Fruit fly (Drosophila melanogaster): Measurements from ENCODE around the gene CG13461.

Gene CG13461

DNA sequence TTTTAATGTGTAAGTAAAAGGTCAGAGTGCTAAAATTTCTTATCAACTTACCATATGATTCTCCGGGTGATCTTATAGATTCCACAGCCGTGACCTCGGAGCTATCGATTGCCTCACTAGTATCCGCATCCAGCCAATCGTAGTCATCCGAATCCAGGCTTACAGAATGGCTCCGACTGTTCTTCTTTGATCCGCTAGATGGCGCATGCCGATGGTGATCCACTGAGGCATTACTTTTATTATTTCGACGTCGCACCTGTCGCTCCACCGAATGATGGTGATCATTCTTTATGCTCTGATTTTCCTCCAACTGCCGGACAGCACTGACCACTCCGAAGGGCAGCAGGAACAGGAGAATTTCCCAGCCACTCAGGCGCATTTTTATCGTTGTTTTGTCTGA, 41.1 kb downstream of the CG13461 start:
- no peak for TF ChIP-seq D1 (tag; optimal IDR thresholded peaks at IDR 0.05)
- no peak for TF ChIP-seq CG8159 (tag; optimal IDR thresholded peaks at IDR 0.05)
- TF ChIP-seq fd96Ca (GFP tag; IDR thresholded peaks at IDR 0.05) = no peak
- no peak for TF ChIP-seq CG9948 (tag; optimal IDR thresholded peaks at IDR 0.05)
- TF ChIP-seq CG34367 (tag; optimal IDR thresholded peaks at IDR 0.05) = no peak
- no peak for TF ChIP-seq CG15710 (tag; optimal IDR thresholded peaks at IDR 0.05)
- no peak for TF ChIP-seq gl (tag; optimal IDR thresholded peaks at IDR 0.05)
- TF ChIP-seq rn (GFP tag; IDR thresholded peaks at IDR 0.05) = no peak
- TF ChIP-seq Snoo (tag; optimal IDR thresholded peaks at IDR 0.05) = no peak
- no peak for TF ChIP-seq CG10348 (GFP tag; IDR thresholded peaks at IDR 0.05)
- TF ChIP-seq EcR (GFP tag; optimal IDR thresholded peaks at IDR 0.05) = no peak
- TF ChIP-seq CG13204 (GFP tag; optimal IDR thresholded peaks at IDR 0.05) = no peak

DNA sequence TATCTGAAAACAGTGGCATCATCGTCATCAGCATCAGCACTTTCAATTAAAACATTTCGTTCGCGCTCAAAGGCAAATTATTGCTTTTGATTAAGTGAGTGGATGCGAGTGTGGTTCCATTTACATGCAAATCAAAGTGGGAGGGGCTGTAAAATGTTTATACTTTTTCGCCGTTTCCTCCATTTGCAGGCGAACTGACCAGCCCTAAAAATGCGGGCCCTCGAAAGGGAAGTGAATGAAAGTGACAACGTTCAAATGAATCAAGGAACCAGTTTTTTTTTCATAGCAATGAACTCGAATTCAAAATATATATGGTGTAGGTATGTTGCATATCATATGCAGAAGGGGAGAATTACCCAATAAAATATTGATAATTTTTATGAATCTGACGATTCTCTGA, 41.7 kb downstream of the CG13461 start:
- TF ChIP-seq CG4496 (GFP tag; IDR thresholded peaks at IDR 0.05) (no peak), EcR (GFP tag; optimal IDR thresholded peaks at IDR 0.05) (no peak), CG13204 (GFP tag; optimal IDR thresholded peaks at IDR 0.05) (no peak), CG32121 (GFP tag; IDR thresholded peaks at IDR 0.05) (no peak), CG15710 (tag; optimal IDR thresholded peaks at IDR 0.05) (no peak), CG12605 (GFP tag; IDR thresholded peaks at IDR 0.05) (no peak), CG8301 (tag; optimal IDR thresholded peaks at IDR 0.05) (no peak), CG34367 (tag; optimal IDR thresholded peaks at IDR 0.05) (no peak), CG17806 (tag; optimal IDR thresholded peaks at IDR 0.05) (no peak)

DNA sequence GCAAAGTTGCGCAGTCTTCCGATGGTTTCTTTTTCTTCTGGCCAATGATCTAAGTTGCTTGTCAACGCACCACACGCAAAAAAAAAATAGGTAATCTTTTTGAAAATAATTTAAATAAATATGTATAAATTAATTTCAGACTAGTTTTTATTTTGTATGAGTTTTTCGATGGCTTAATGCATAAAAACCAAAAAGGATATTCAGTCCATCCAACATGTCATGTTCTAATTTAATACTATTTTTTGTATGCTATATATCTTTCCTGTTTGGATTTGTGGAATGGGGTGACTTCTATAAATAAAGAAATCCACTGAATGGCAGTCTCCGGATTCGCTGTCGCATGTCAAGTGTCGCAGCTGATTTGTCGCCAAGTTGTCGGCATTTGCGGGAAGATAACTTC, 42.6 kb downstream of the CG13461 start:
- TF ChIP-seq CG8159 (tag; optimal IDR thresholded peaks at IDR 0.05) = no peak
- TF ChIP-seq CG8301 (tag; optimal IDR thresholded peaks at IDR 0.05) = peak; percentile 51
- peak; percentile 38 for TF ChIP-seq Ets98B (GFP tag; IDR thresholded peaks at IDR 0.05)
- no peak for TF ChIP-seq fd96Ca (GFP tag; IDR thresholded peaks at IDR 0.05)
- TF ChIP-seq CG4496 (GFP tag; IDR thresholded peaks at IDR 0.05) = peak; percentile 29; the same call in 2 of the 3 replicates
- TF ChIP-seq CG14655 (GFP tag; optimal IDR thresholded peaks at IDR 0.05) = peak; percentile 68
- TF ChIP-seq EcR (GFP tag; optimal IDR thresholded peaks at IDR 0.05) = no peak

DNA sequence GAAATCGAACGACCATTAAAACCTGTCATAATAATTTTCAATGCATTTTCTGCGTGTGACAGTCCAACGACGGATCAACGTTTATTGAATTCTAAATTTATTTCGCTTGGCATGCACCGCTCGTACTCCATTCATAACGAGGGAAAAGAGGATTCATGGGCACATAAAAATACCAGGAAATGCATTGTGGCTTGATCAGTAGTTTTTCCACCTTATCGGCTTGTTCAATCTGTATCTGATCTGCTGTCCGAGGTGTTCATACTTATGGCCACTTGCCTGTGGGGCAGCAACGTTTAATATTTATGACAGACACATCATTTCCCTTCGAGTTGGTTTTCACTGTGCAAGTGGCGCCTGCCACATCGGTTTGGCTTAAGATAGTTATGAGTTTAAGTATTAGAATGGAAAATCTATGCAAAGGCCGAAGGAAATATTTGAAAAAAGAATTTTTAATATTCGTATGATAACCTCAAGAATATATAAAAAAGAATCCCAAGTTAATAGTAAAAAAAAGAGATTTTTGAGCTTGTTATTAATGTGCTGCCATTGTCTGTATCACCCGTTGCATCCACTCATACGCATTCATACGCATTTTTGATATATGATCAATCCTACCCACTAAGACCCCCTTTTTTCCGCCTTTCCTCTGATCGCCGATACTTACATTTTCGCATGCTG, 44.9 kb downstream of the CG13461 start:
- no peak for TF ChIP-seq Ets98B (GFP tag; IDR thresholded peaks at IDR 0.05)
- no peak for TF ChIP-seq fd96Ca (GFP tag; IDR thresholded peaks at IDR 0.05)
- TF ChIP-seq Pif1B (GFP tag; optimal IDR thresholded peaks at IDR 0.05) = no peak
- peak; percentile 39 for TF ChIP-seq CG17806 (tag; optimal IDR thresholded peaks at IDR 0.05)
- peak; percentile 46 for TF ChIP-seq CG9948 (tag; optimal IDR thresholded peaks at IDR 0.05)
- peak; percentile 46 for TF ChIP-seq CG8159 (tag; optimal IDR thresholded peaks at IDR 0.05)
- peak; percentile 2 for TF ChIP-seq CG34367 (tag; optimal IDR thresholded peaks at IDR 0.05)
- no peak for TF ChIP-seq Snoo (tag; optimal IDR thresholded peaks at IDR 0.05)
- no peak for TF ChIP-seq EcR (GFP tag; optimal IDR thresholded peaks at IDR 0.05)
- TF ChIP-seq rn (GFP tag; IDR thresholded peaks at IDR 0.05) = no peak
- TF ChIP-seq CG13204 (GFP tag; optimal IDR thresholded peaks at IDR 0.05) = no peak
- TF ChIP-seq gl (tag; optimal IDR thresholded peaks at IDR 0.05) = no peak
- peak; percentile 37 for TF ChIP-seq Pif1A (GFP tag; optimal IDR thresholded peaks at IDR 0.05)
- peak; percentile 20 for TF ChIP-seq CG8301 (tag; optimal IDR thresholded peaks at IDR 0.05)
- TF ChIP-seq CG12605 (GFP tag; IDR thresholded peaks at IDR 0.05) = 0 out of 2 replicates have a peak, but pooled peaks have one; percentile 18
- no peak for TF ChIP-seq CG10348 (GFP tag; IDR thresholded peaks at IDR 0.05)
- TF ChIP-seq D1 (tag; optimal IDR thresholded peaks at IDR 0.05) = no peak
- peak; percentile 39 for TF ChIP-seq CG14655 (GFP tag; optimal IDR thresholded peaks at IDR 0.05)
- no peak for TF ChIP-seq CG4496 (GFP tag; IDR thresholded peaks at IDR 0.05)
- peak; percentile 32; the same call in 1 of the 2 replicates for TF ChIP-seq CG32121 (GFP tag; IDR thresholded peaks at IDR 0.05)
- peak; percentile 24 for TF ChIP-seq CG15710 (tag; optimal IDR thresholded peaks at IDR 0.05)

DNA sequence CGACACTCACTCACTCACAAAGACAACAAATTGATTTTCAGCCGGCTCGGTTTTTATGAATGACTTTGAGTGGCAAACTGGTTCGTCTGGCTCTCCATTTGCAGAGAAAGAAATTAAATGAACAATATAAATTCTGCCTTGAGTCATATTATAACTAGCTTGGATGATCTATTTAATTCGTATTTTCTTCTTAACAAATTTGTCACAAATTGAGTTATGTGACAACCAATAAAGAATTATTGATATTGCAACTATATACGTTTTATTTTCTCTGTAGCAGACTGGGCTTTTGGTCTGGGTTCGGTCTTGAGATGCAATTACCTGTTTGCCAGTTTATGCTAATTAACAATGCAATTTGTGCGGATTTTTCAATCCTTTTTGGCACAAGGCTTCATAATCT, 45.5 kb downstream of the CG13461 start:
- 0 out of 2 replicates have a peak, but pooled peaks have one; percentile 34 for TF ChIP-seq CG10348 (GFP tag; IDR thresholded peaks at IDR 0.05)
- TF ChIP-seq D1 (tag; optimal IDR thresholded peaks at IDR 0.05) = peak; percentile 63
- TF ChIP-seq CG34367 (tag; optimal IDR thresholded peaks at IDR 0.05) = peak; percentile 62
- TF ChIP-seq CG32121 (GFP tag; IDR thresholded peaks at IDR 0.05) = peak; percentile 92
- TF ChIP-seq CG8301 (tag; optimal IDR thresholded peaks at IDR 0.05) = peak; percentile 85
- TF ChIP-seq gl (tag; optimal IDR thresholded peaks at IDR 0.05) = peak; percentile 44
- 0 out of 3 replicates have a peak, but pooled peaks have one; percentile 48 for TF ChIP-seq fd96Ca (GFP tag; IDR thresholded peaks at IDR 0.05)
- TF ChIP-seq Ets98B (GFP tag; IDR thresholded peaks at IDR 0.05) = peak; percentile 91
- TF ChIP-seq CG17806 (tag; optimal IDR thresholded peaks at IDR 0.05) = peak; percentile 81
- peak; percentile 95 for TF ChIP-seq CG4496 (GFP tag; IDR thresholded peaks at IDR 0.05)
- TF ChIP-seq CG8159 (tag; optimal IDR thresholded peaks at IDR 0.05) = peak; percentile 77
- TF ChIP-seq CG12605 (GFP tag; IDR thresholded peaks at IDR 0.05) = peak; percentile 91
- peak; percentile 83 for TF ChIP-seq CG14655 (GFP tag; optimal IDR thresholded peaks at IDR 0.05)
- no peak for TF ChIP-seq CG13204 (GFP tag; optimal IDR thresholded peaks at IDR 0.05)
- TF ChIP-seq rn (GFP tag; IDR thresholded peaks at IDR 0.05) = peak; percentile 71
- TF ChIP-seq EcR (GFP tag; optimal IDR thresholded peaks at IDR 0.05) = no peak
- TF ChIP-seq CG9948 (tag; optimal IDR thresholded peaks at IDR 0.05) = peak; percentile 69
- peak; percentile 81 for TF ChIP-seq CG15710 (tag; optimal IDR thresholded peaks at IDR 0.05)
- TF ChIP-seq Pif1B (GFP tag; optimal IDR thresholded peaks at IDR 0.05) = peak; percentile 83
- TF ChIP-seq Pif1A (GFP tag; optimal IDR thresholded peaks at IDR 0.05) = peak; percentile 86
- peak; percentile 53 for TF ChIP-seq Snoo (tag; optimal IDR thresholded peaks at IDR 0.05)

DNA sequence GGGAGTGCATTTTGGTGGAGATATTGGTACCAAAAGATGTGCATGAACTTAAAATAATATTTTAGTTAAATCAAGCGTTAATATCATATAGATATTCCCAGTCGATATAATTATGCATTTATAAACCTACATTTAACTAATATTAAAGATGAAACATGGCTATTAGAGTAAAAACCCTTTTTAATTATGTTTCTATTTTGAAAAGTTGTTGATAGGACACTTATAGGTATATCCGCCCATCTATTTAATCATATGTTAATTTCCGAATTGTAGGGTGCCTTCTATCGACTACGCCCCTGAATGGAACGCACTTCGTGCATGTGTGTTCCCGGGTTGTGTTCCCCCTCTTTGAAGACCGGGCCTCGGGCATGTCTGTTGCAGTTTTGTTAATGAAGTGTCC, 46.5 kb downstream of the CG13461 start:
- TF ChIP-seq CG9948 (tag; optimal IDR thresholded peaks at IDR 0.05) (peak; percentile 68), CG8301 (tag; optimal IDR thresholded peaks at IDR 0.05) (peak; percentile 57), fd96Ca (GFP tag; IDR thresholded peaks at IDR 0.05) (no peak), Pif1A (GFP tag; optimal IDR thresholded peaks at IDR 0.05) (peak; percentile 49), gl (tag; optimal IDR thresholded peaks at IDR 0.05) (no peak), Snoo (tag; optimal IDR thresholded peaks at IDR 0.05) (no peak), Ets98B (GFP tag; IDR thresholded peaks at IDR 0.05) (no peak), rn (GFP tag; IDR thresholded peaks at IDR 0.05) (no peak), CG32121 (GFP tag; IDR thresholded peaks at IDR 0.05) (no peak), CG12605 (GFP tag; IDR thresholded peaks at IDR 0.05) (no peak), EcR (GFP tag; optimal IDR thresholded peaks at IDR 0.05) (no peak), CG34367 (tag; optimal IDR thresholded peaks at IDR 0.05) (peak; percentile 47), CG10348 (GFP tag; IDR thresholded peaks at IDR 0.05) (no peak), CG13204 (GFP tag; optimal IDR thresholded peaks at IDR 0.05) (no peak), Pif1B (GFP tag; optimal IDR thresholded peaks at IDR 0.05) (peak; percentile 46), CG17806 (tag; optimal IDR thresholded peaks at IDR 0.05) (peak; percentile 59), CG4496 (GFP tag; IDR thresholded peaks at IDR 0.05) (no peak), CG8159 (tag; optimal IDR thresholded peaks at IDR 0.05) (peak; percentile 71), CG14655 (GFP tag; optimal IDR thresholded peaks at IDR 0.05) (peak; percentile 70), D1 (tag; optimal IDR thresholded peaks at IDR 0.05) (peak; percentile 0), CG15710 (tag; optimal IDR thresholded peaks at IDR 0.05) (peak; percentile 65)

All from whole organism, pupa.